Worm (Caenorhabditis elegans) whole organism, L4/young adult: Measurements from ENCODE around the gene T14E8.2.

ENCODE experiments used
- W03F9.2 ChIP-seq: fragments of 150-350 bp; optimal IDR thresholded peaks from 2 replicates; lab custom pipeline; 2014; ENCODE audit warnings: missing biosample characterization, missing genetic modification characterization
- dao-5 ChIP-seq: sonication (generic microtip); optimal IDR thresholded peaks from 2 replicates; lab custom pipeline; 2016; ENCODE audit warnings: missing genotype, missing genetic modification characterization, moderate library complexity, missing compliant biosample characterization
- him-1 ChIP-seq: sonication (generic microtip); optimal IDR thresholded peaks from 2 replicates; lab custom pipeline; 2016; ENCODE audit warnings: missing genotype, missing genetic modification reagents, missing genetic modification characterization, missing compliant biosample characterization

- no peak for TF ChIP-seq W03F9.2 (tag; lab: Kevin White, UChicago)
- TF ChIP-seq dao-5 (tag; lab: Kevin White, UChicago), result no peak
- no peak for TF ChIP-seq him-1 (tag; lab: Kevin White, UChicago)
These were observed 43.1 kb upstream of the T14E8.2 start, which contains the start of gene actl-1 for ce11 chrX:6499736-6500135.
